Worm (Caenorhabditis elegans) whole organism, midembryonic: ENCODE measurements around the gene moc-3.

Source experiments
- T22C8.4 ChIP-seq: fragments of 200-800 bp; sonication (Bioruptor generic); IDR thresholded peaks from 2 replicates; pipeline ENCODE4 v1.3.6; 2022; ENCODE audit warnings: missing genetic modification characterization, missing compliant biosample characterization
- cog-1 ChIP-seq: sonication (generic microtip); optimal IDR thresholded peaks from 2 replicates; lab custom pipeline; 2016; ENCODE audit warnings: missing genetic modification characterization, missing compliant biosample characterization
- flt-1 ChIP-seq: fragments of 200-800 bp; sonication (Bioruptor generic); IDR thresholded peaks from 2 replicates; pipeline ENCODE4 v1.3.6; 2022; ENCODE audit warnings: missing genetic modification characterization, missing compliant biosample characterization
- klf-2 ChIP-seq: fragments of 200-800 bp; sonication (Bioruptor generic); conservative IDR thresholded peaks from 2 replicates; pipeline ENCODE4 v1.3.6; 2022; ENCODE audit warnings: missing genetic modification reagents, missing genetic modification characterization, missing compliant biosample characterization
- med-1 ChIP-seq: sonication (generic microtip); optimal IDR thresholded peaks from 2 replicates; lab custom pipeline; 2017; ENCODE audit warnings: missing genetic modification characterization, mild to moderate bottlenecking, missing compliant biosample characterization, antibody characterized with exemption, missing genetic modification reagents; ENCODE audit not compliant: insufficient read depth
- ref-1 ChIP-seq: fragments of 200-800 bp; sonication (Bioruptor generic); conservative IDR thresholded peaks from 2 replicates; pipeline ENCODE4 v1.3.6; 2022; ENCODE audit warnings: missing genetic modification reagents, missing genetic modification characterization, missing compliant biosample characterization
- tab-1 ChIP-seq: fragments of 200-800 bp; sonication (Bioruptor generic); IDR thresholded peaks from 2 replicates; pipeline ENCODE4 v1.3.6; 2022; ENCODE audit warnings: missing genetic modification characterization, missing compliant biosample characterization
- ztf-23 ChIP-seq: fragments of 200-800 bp; sonication (Bioruptor generic); IDR thresholded peaks from 2 replicates; pipeline ENCODE4 v1.3.6; 2022; ENCODE audit warnings: missing genetic modification reagents, missing genetic modification characterization, missing compliant biosample characterization
- ztf-29 ChIP-seq: fragments of 200-800 bp; sonication (Bioruptor generic); IDR thresholded peaks from 2 replicates; pipeline ENCODE4 v1.3.6; 2022; ENCODE audit warnings: missing genetic modification reagents, missing genetic modification characterization, missing compliant biosample characterization

The moc-3 gene

ce11 chrIV:8130131-8130611 is at the start of gene moc-3, which contains the start of gene ndub-11:
moc-3 (plus strand) TSS chrIV:8130561.
ndub-11 (minus strand) TSS chrIV:8130231.
- TF ChIP-seq ref-1 (GFP tag; lab: Robert Waterston, UW) = no peak
- TF ChIP-seq cog-1 (tag; lab: Kevin White, UChicago) = no peak
- no peak for TF ChIP-seq tab-1 (GFP tag; lab: Robert Waterston, UW)
- TF ChIP-seq klf-2 (GFP tag; lab: Robert Waterston, UW) = no peak
- no peak for TF ChIP-seq ztf-23 (GFP tag; lab: Robert Waterston, UW)
- no peak for TF ChIP-seq ztf-29 (GFP tag; lab: Robert Waterston, UW)
- TF ChIP-seq T22C8.4 (GFP tag; lab: Robert Waterston, UW) = no peak
- TF ChIP-seq flt-1 (GFP tag; lab: Robert Waterston, UW) = no peak
- no peak for TF ChIP-seq med-1 (GFP tag; lab: Kevin White, UChicago)

ce11 chrIV:8080782-8081181 is 49.6 kb upstream of the moc-3 start:
- TF ChIP-seq klf-2 (GFP tag; lab: Robert Waterston, UW) = no peak

ce11 chrIV:8086552-8086951 is 43.8 kb upstream of the moc-3 start, which contains the start of gene nsy-7:
nsy-7 (minus strand) TSS chrIV:8086652.
- TF ChIP-seq ztf-23 (GFP tag; lab: Robert Waterston, UW) (no peak), tab-1 (GFP tag; lab: Robert Waterston, UW) (no peak), med-1 (GFP tag; lab: Kevin White, UChicago) (no peak)

- no peak for TF ChIP-seq klf-2 (GFP tag; lab: Robert Waterston, UW)
- TF ChIP-seq ztf-23 (GFP tag; lab: Robert Waterston, UW) = no peak
- TF ChIP-seq flt-1 (GFP tag; lab: Robert Waterston, UW) = no peak
Observed at ce11 chrIV:8091539-8091938, 38.8 kb upstream of the moc-3 start.

- TF ChIP-seq tab-1 (GFP tag; lab: Robert Waterston, UW) (no peak), T22C8.4 (GFP tag; lab: Robert Waterston, UW) (no peak), cog-1 (tag; lab: Kevin White, UChicago) (no peak), ztf-29 (GFP tag; lab: Robert Waterston, UW) (no peak), ztf-23 (GFP tag; lab: Robert Waterston, UW) (no peak), med-1 (GFP tag; lab: Kevin White, UChicago) (no peak), ref-1 (GFP tag; lab: Robert Waterston, UW) (no peak), klf-2 (GFP tag; lab: Robert Waterston, UW) (no peak), flt-1 (GFP tag; lab: Robert Waterston, UW) (no peak)
Observed at ce11 chrIV:8096375-8096774, 34.0 kb upstream of the moc-3 start.

ce11 chrIV:8099601-8100000 is 30.8 kb upstream of the moc-3 start, which contains the start of gene Y42H9AR.2:
Y42H9AR.2 (plus strand) TSS chrIV:8099901.
- TF ChIP-seq tab-1 (GFP tag; lab: Robert Waterston, UW) (no peak), ref-1 (GFP tag; lab: Robert Waterston, UW) (no peak), flt-1 (GFP tag; lab: Robert Waterston, UW) (no peak), cog-1 (tag; lab: Kevin White, UChicago) (no peak), T22C8.4 (GFP tag; lab: Robert Waterston, UW) (no peak), ztf-23 (GFP tag; lab: Robert Waterston, UW) (no peak), ztf-29 (GFP tag; lab: Robert Waterston, UW) (no peak)

- no peak for TF ChIP-seq flt-1 (GFP tag; lab: Robert Waterston, UW)
- no peak for TF ChIP-seq T22C8.4 (GFP tag; lab: Robert Waterston, UW)
- no peak for TF ChIP-seq ref-1 (GFP tag; lab: Robert Waterston, UW)
- TF ChIP-seq cog-1 (tag; lab: Kevin White, UChicago) = no peak
- no peak for TF ChIP-seq med-1 (GFP tag; lab: Kevin White, UChicago)
- no peak for TF ChIP-seq klf-2 (GFP tag; lab: Robert Waterston, UW)
- no peak for TF ChIP-seq ztf-29 (GFP tag; lab: Robert Waterston, UW)
- no peak for TF ChIP-seq ztf-23 (GFP tag; lab: Robert Waterston, UW)
- TF ChIP-seq tab-1 (GFP tag; lab: Robert Waterston, UW) = no peak
Observed at ce11 chrIV:8102231-8102630, 28.1 kb upstream of the moc-3 start, which contains the start of gene Y42H9AR.5. Y42H9AR.5 (plus strand) TSS chrIV:8102531.

- TF ChIP-seq cog-1 (tag; lab: Kevin White, UChicago) (no peak), ref-1 (GFP tag; lab: Robert Waterston, UW) (no peak), med-1 (GFP tag; lab: Kevin White, UChicago) (no peak), ztf-29 (GFP tag; lab: Robert Waterston, UW) (no peak), flt-1 (GFP tag; lab: Robert Waterston, UW) (no peak)
Observed at ce11 chrIV:8103196-8103595, 27.2 kb upstream of the moc-3 start.

- TF ChIP-seq tab-1 (GFP tag; lab: Robert Waterston, UW) = no peak
- TF ChIP-seq flt-1 (GFP tag; lab: Robert Waterston, UW) = no peak
- TF ChIP-seq med-1 (GFP tag; lab: Kevin White, UChicago) = no peak
Observed at ce11 chrIV:8105083-8105482, 25.3 kb upstream of the moc-3 start.

ce11 chrIV:8107502-8107901 is 22.9 kb upstream of the moc-3 start, which contains the start of gene rabs-5:
rabs-5 (minus strand) TSS chrIV:8107602.
- no peak for TF ChIP-seq med-1 (GFP tag; lab: Kevin White, UChicago)
- TF ChIP-seq flt-1 (GFP tag; lab: Robert Waterston, UW) = no peak
- TF ChIP-seq ztf-23 (GFP tag; lab: Robert Waterston, UW) = no peak
- no peak for TF ChIP-seq klf-2 (GFP tag; lab: Robert Waterston, UW)
- no peak for TF ChIP-seq ztf-29 (GFP tag; lab: Robert Waterston, UW)
- TF ChIP-seq tab-1 (GFP tag; lab: Robert Waterston, UW) = no peak
- no peak for TF ChIP-seq T22C8.4 (GFP tag; lab: Robert Waterston, UW)
- TF ChIP-seq cog-1 (tag; lab: Kevin White, UChicago) = no peak
- no peak for TF ChIP-seq ref-1 (GFP tag; lab: Robert Waterston, UW)
